Worm (Caenorhabditis elegans): ENCODE data around the gene Y48A6B.8.

Y48A6B.8 gene

DNA sequence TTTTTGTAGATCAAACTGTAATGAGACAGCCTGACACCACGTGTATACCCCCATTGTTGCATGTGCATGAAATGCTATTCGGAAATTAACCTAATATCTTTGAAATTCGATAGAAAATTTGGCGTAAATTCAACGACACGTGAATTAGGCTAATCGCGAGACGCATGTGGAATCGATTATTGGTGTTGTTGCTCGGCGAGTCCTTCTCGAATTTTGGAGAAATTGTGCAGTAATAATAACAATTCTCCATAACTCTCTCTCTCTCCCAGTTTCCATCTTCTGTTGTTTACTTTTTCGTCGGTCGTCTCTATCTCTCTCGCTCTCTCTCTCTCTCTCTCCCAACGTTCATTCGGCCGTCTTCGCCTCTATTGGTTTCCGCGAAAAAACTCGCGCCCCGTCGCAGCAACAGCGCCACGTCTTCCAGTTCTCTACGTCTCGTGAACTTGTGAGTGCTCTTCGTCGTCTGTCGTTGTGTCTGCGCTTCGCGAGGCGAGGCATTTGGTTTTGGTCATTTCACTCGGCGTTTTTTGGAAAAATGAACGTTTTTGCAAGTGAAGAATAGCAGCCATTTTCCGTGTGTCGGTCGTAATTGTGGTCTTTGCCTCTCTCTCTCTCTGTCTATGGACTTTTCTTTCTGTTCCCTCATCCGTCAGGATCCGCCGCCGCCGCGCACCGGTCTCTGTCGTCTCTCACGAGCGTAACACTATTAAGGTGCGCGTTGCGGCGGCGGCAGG lies 25.5 kb upstream of the Y48A6B.8 start (continued):
- TF ChIP-seq mes-2 (tag; optimal IDR thresholded peaks at IDR 0.05; ENCODE audit: poor library complexity, severe bottlenecking) (peak; percentile 24), unc-39 (tag; optimal IDR thresholded peaks at IDR 0.05) (no peak), nhr-237 (tag; optimal IDR thresholded peaks at IDR 0.05) (no peak), mxl-3 (GFP tag; optimal IDR thresholded peaks at IDR 0.05) (peak; percentile 61), R02D3.7 (tag; optimal IDR thresholded peaks at IDR 0.05) (no peak), hmg-1.1 (GFP tag; IDR thresholded peaks at IDR 0.05) (peak; percentile 85), zag-1 (tag; optimal IDR thresholded peaks at IDR 0.05) (no peak), gei-8 (GFP tag; optimal IDR thresholded peaks at IDR 0.05) (no peak), spr-3 (GFP tag; optimal IDR thresholded peaks at IDR 0.05) (no peak), T26A8.4 (GFP tag; IDR thresholded peaks at IDR 0.05) (peak; percentile 55), zip-11 (GFP tag; IDR thresholded peaks at IDR 0.05) (no peak), dmd-9 (GFP tag; IDR thresholded peaks at IDR 0.05) (no peak), F26F4.8 (GFP tag; conservative IDR thresholded peaks at IDR 0.05) (no peak), F37D6.2 (tag; optimal IDR thresholded peaks at IDR 0.05) (peak; percentile 50), fos-1 (tag; optimal IDR thresholded peaks at IDR 0.05) (no peak), nhr-11 (tag; optimal IDR thresholded peaks at IDR 0.05) (peak; percentile 31), nhr-111 (GFP tag; optimal IDR thresholded peaks at IDR 0.05) (no peak), unc-62 (GFP tag; optimal IDR thresholded peaks at IDR 0.05 in 1 of 2) (peak in 1 of 2 experiments; percentile 83), unc-62 (tag; optimal IDR thresholded peaks at IDR 0.05) (no peak), nhr-76 (tag; optimal IDR thresholded peaks at IDR 0.05) (no peak), php-3 (GFP tag; IDR thresholded peaks at IDR 0.05) (no peak), daf-19 (GFP tag; conservative IDR thresholded peaks at IDR 0.05) (no peak), hlh-11 (tag; optimal IDR thresholded peaks at IDR 0.05) (peak; percentile 91), lin-13 (GFP tag; optimal IDR thresholded peaks at IDR 0.05) (peak; percentile 63), dve-1 (tag; optimal IDR thresholded peaks at IDR 0.05; ENCODE audit: insufficient read depth) (peak; percentile 71), lin-1 (GFP tag; IDR thresholded peaks at IDR 0.05) (no peak), ztf-11 (tag; optimal IDR thresholded peaks at IDR 0.05) (no peak), nhr-25 (tag; optimal IDR thresholded peaks at IDR 0.05; ENCODE audit: borderline replicate concordance, insufficient read depth) (peak; percentile 82), dpl-1 (GFP tag; optimal IDR thresholded peaks at IDR 0.05) (peak; percentile 51), jun-1 (tag; optimal IDR thresholded peaks at IDR 0.05) (peak; percentile 13), F49E8.2 (tag; optimal IDR thresholded peaks at IDR 0.05; ENCODE audit: borderline replicate concordance) (no peak), ces-1 (GFP tag; optimal IDR thresholded peaks at IDR 0.05) (no peak), snpc-1.2 (GFP tag; IDR thresholded peaks at IDR 0.05) (no peak), nhr-48 (tag; optimal IDR thresholded peaks at IDR 0.05) (peak; percentile 55), unc-130 (GFP tag; optimal IDR thresholded peaks at IDR 0.05) (no peak), mdl-1 (tag; optimal IDR thresholded peaks at IDR 0.05) (peak; percentile 31 to 81), arid-1 (GFP tag; conservative IDR thresholded peaks at IDR 0.05) (0 out of 2 replicates have a peak, but pooled peaks have one; percentile 43), fkh-10 (GFP tag; optimal IDR thresholded peaks at IDR 0.05) (peak; percentile 74), duxl-1 (tag; optimal IDR thresholded peaks at IDR 0.05; ENCODE audit: poor library complexity) (no peak), D1046.2 (GFP tag; IDR thresholded peaks at IDR 0.05) (no peak), pha-4 (GFP tag; IDR thresholded peaks at IDR 0.05) (peak; percentile 23; the same call in 1 of the 2 replicates), pha-4 (tag; optimal IDR thresholded peaks at IDR 0.05) (peak; percentile 9), Y5F2A.4 (GFP tag; optimal IDR thresholded peaks at IDR 0.05) (no peak), sdz-12 (GFP tag; optimal IDR thresholded peaks at IDR 0.05) (no peak), ceh-44 (GFP tag; IDR thresholded peaks at IDR 0.05) (no peak), cey-2 (tag; optimal IDR thresholded peaks at IDR 0.05; ENCODE audit: borderline replicate concordance, insufficient read depth) (no peak), dmd-8 (GFP tag; IDR thresholded peaks at IDR 0.05) (no peak), nhr-10 (tag; optimal IDR thresholded peaks at IDR 0.05) (no peak), lin-38 (GFP tag; IDR thresholded peaks at IDR 0.05) (peak; percentile 52)
